Fruit fly (Drosophila melanogaster): Measurements from ENCODE around the gene Hsp70Ba.

Hsp70Ba gene

DNA sequence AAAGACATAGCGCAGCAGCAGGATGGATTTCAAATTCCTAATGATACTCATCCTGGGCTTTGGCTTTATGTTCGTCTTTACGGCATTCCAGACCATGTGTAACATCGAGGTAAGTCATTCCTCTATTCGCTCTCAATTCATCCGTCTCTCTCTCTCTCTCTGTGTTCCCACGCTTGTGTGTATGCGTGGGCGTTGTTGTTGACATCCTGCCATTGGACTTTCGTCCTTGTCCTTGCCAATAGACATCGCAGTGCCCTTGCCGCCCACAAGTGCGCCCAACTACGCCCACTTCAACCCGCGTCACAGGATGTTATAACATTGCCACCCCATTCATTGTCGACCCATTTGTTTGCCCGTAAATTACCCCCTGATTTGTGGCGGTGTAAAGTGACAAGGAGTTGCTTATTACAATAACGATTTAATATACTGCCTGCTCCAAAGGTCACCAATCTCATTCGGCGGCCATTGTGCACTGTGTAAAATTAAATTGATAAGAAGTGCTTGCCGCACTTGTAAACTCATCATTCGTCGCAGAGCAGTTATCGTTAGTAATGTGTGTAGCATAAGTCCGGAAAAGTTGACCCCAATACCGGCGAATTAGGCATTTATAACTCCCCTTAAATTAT is 17.8 kb downstream of the Hsp70Ba start:
- TF ChIP-seq h (optimal IDR thresholded peaks at IDR 0.05) (no peak), psq (optimal IDR thresholded peaks at IDR 0.05) (no peak), ttk (optimal IDR thresholded peaks at IDR 0.05) (no peak), Sin3A (optimal IDR thresholded peaks at IDR 0.05) (no peak), insv (optimal IDR thresholded peaks at IDR 0.05) (no peak)

DNA sequence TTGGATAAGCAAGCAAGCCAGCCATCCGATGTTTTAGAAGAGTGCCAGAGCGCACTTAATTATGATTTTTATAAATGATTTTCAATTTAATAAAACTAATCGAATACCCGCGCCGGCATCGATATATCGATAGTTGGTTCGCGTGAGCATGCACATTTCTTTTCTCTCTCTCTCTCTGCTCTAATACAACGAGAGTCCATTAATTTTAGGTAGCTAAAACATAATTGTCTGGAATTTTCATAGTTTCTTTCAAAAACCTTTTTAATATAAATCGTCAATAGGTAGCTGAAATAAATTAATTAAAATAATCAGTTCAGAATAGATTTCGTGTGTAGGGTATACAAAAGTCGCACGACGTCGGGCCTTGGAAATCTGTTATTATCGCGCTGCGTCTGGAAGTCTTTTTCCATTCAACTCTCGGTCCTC is 18.7 kb downstream of the Hsp70Ba start, which contains the start of gene CG18549:
CG18549 (plus strand) TSS at position 408 of the 426 bp plus-strand sequence.
- TF ChIP-seq Sin3A (optimal IDR thresholded peaks at IDR 0.05): no peak
- no peak for TF ChIP-seq h (optimal IDR thresholded peaks at IDR 0.05)
- TF ChIP-seq Myc (optimal IDR thresholded peaks at IDR 0.05): no peak
- no peak for TF ChIP-seq ttk (optimal IDR thresholded peaks at IDR 0.05)
- no peak for TF ChIP-seq psq (optimal IDR thresholded peaks at IDR 0.05)
- no peak for TF ChIP-seq insv (optimal IDR thresholded peaks at IDR 0.05)

- TF ChIP-seq h (optimal IDR thresholded peaks at IDR 0.05) (no peak), Sin3A (optimal IDR thresholded peaks at IDR 0.05) (no peak), Myc (optimal IDR thresholded peaks at IDR 0.05) (no peak), psq (optimal IDR thresholded peaks at IDR 0.05) (no peak), insv (optimal IDR thresholded peaks at IDR 0.05) (no peak), ttk (optimal IDR thresholded peaks at IDR 0.05) (no peak)
Measured at dm6 chr3R:12448344-12448743, 19.2 kb downstream of the Hsp70Ba start.

DNA sequence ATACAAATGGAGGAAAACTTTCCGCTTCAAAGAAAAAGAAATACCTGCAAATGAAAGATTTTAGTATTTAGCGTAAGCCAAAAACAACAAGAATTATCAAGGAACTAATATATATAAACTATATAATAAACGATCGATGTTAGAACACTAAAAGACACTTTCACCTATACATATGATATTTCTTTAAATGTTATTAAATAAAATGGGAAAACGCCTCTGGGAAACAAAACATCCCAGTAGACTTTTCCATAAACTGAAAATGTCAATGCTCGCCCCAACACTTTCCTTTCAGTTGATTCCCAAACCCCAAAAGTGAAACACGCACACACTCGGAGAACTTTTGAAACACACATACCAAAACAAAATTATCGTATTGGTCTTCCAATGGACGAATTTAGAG is 20.2 kb downstream of the Hsp70Ba start, which contains the start of gene vrs:
vrs (plus strand) TSS at position 301 of the 400 bp plus-strand sequence.
- TF ChIP-seq Myc (optimal IDR thresholded peaks at IDR 0.05): no peak
- no peak for TF ChIP-seq h (optimal IDR thresholded peaks at IDR 0.05)
- no peak for TF ChIP-seq ttk (optimal IDR thresholded peaks at IDR 0.05)
- TF ChIP-seq psq (optimal IDR thresholded peaks at IDR 0.05): no peak
- TF ChIP-seq Sin3A (optimal IDR thresholded peaks at IDR 0.05): no peak
- TF ChIP-seq insv (optimal IDR thresholded peaks at IDR 0.05): no peak

DNA sequence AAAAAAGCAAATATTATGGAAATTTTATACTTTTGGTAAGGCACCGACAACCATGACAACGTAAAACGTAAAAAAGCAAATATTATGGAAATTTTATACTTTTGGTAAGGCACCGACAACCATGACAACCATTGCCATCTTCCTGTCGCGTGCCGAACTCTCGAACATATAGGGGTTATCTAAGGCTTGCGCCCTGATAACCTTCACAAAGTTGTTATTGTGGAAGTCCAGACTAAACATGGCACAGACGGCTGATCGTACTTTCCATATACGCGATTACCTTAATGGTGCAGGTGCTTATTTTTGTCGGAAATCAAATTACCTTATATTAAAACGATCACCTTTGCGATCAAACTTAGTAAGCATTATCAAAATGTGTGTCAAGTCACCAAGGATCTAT is 22.1 kb downstream of the Hsp70Ba start:
- TF ChIP-seq psq (optimal IDR thresholded peaks at IDR 0.05) (no peak), ttk (optimal IDR thresholded peaks at IDR 0.05) (no peak), insv (optimal IDR thresholded peaks at IDR 0.05) (no peak), Myc (optimal IDR thresholded peaks at IDR 0.05) (no peak), h (optimal IDR thresholded peaks at IDR 0.05) (no peak), Sin3A (optimal IDR thresholded peaks at IDR 0.05) (no peak)

DNA sequence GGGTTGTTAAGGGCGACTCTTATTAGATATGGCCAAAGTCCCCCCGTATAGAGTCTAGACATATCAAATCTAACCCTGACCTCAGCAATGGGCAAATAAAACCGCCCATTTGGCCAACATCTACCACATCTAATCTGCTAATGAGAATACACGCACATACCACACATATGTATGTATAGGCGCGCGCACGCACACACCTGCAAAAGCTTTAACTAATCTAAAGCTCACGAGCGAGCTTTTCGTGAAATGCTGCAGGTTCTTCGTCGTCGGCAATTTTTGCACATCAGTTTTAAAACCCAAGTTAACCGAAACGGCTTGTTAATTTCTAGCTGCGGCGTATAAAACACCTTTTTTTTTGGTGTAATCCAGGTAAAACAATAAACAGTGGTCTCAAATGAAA is 23.8 kb downstream of the Hsp70Ba start:
- no peak for TF ChIP-seq ttk (optimal IDR thresholded peaks at IDR 0.05)
- TF ChIP-seq Myc (optimal IDR thresholded peaks at IDR 0.05): no peak
- TF ChIP-seq h (optimal IDR thresholded peaks at IDR 0.05): no peak
- no peak for TF ChIP-seq insv (optimal IDR thresholded peaks at IDR 0.05)
- no peak for TF ChIP-seq Sin3A (optimal IDR thresholded peaks at IDR 0.05)
- TF ChIP-seq psq (optimal IDR thresholded peaks at IDR 0.05): no peak

DNA sequence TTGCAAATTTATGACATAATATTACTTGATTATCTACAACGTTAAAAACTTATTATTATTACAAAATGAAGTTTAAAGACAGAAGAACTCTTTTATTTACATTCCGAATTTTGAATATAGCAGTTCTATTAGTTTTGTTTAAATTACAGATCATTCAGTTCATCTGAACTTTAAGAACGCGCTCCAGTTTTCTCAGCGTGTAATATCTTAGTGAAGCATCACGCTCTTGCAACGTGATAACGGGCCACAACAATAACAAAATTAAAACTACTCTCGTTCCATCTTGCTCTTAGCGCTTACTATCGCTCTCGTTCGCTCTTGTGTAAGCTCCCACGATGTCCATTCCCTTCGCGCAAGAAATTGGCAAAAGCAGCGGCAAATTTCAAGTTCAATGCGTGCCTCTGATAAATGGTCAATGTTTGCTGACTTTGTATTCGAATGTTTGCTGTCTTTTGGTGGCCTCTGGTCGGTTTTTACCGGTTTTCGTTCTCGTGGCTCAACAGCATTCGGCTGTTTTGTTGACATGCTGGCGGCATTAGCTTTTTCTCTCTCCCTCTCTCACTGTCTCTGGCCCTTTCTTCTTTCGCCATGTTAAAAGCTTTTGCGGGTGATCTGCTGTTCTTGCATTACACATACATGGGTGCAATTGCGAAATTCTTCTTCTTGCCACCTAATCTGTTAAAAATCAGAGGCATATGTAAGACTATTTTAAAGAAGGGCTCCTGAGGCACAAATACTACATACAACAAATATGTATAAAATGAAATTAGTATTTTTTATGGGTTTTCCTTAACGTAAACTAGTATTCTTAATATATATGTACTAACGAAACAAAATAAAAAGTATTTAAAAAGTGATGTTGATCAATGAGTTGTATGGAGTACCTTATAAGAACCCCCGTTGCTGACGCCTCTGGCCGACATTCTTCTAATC is 24.7 kb downstream of the Hsp70Ba start:
- TF ChIP-seq h (optimal IDR thresholded peaks at IDR 0.05): no peak

dm6 chr3R:12441008-12441606 is 26.5 kb downstream of the Hsp70Ba start:
- no peak for TF ChIP-seq h (optimal IDR thresholded peaks at IDR 0.05)
- TF ChIP-seq psq (optimal IDR thresholded peaks at IDR 0.05): no peak
- TF ChIP-seq Myc (optimal IDR thresholded peaks at IDR 0.05): no peak
- no peak for TF ChIP-seq ttk (optimal IDR thresholded peaks at IDR 0.05)
- TF ChIP-seq Sin3A (optimal IDR thresholded peaks at IDR 0.05): no peak
- no peak for TF ChIP-seq insv (optimal IDR thresholded peaks at IDR 0.05)

dm6 chr3R:12439401-12440143 is 28.0 kb downstream of the Hsp70Ba start, which contains the start of gene Desat1:
Desat1 (plus strand) TSS chr3R:12439600.
- no peak for TF ChIP-seq ttk (optimal IDR thresholded peaks at IDR 0.05)
- no peak for TF ChIP-seq Myc (optimal IDR thresholded peaks at IDR 0.05)
- TF ChIP-seq psq (optimal IDR thresholded peaks at IDR 0.05): no peak
- TF ChIP-seq Sin3A (optimal IDR thresholded peaks at IDR 0.05): no peak
- TF ChIP-seq insv (optimal IDR thresholded peaks at IDR 0.05): no peak
- no peak for TF ChIP-seq h (optimal IDR thresholded peaks at IDR 0.05)

- TF ChIP-seq psq (optimal IDR thresholded peaks at IDR 0.05) (no peak), h (optimal IDR thresholded peaks at IDR 0.05) (no peak), Sin3A (optimal IDR thresholded peaks at IDR 0.05) (no peak), insv (optimal IDR thresholded peaks at IDR 0.05) (no peak), Myc (optimal IDR thresholded peaks at IDR 0.05) (no peak), ttk (optimal IDR thresholded peaks at IDR 0.05) (no peak)
Measured at dm6 chr3R:12439039-12439400, 28.6 kb downstream of the Hsp70Ba start, which contains the start of the genes CG17207 and CG46427. CG17207 (minus strand) TSS chr3R:12439139. CG46427 (minus strand) TSS chr3R:12439139.

DNA sequence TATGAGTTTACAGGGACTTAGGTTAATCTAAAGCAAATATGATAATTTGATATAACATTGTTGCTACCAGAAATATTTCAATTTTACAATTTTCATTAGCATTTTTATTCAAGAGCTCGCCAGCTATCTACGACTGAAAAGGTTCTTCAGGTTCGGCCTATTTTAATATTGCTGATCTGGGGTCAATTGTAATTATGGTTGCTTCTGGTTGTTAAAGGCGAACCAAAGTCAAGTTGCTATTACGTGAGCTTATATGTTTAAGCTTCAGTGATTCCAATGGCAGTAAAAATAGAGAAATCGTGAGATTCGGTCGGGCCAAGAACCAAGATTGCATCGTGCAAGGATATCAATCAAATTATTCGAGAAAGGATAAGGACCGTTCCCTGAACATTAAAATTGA is 31.6 kb downstream of the Hsp70Ba start, which contains the start of gene Desat2:
Desat2 (plus strand) TSS at position 301 of the 400 bp plus-strand sequence.
- TF ChIP-seq ttk (optimal IDR thresholded peaks at IDR 0.05): no peak
- TF ChIP-seq psq (optimal IDR thresholded peaks at IDR 0.05): no peak
- TF ChIP-seq Sin3A (optimal IDR thresholded peaks at IDR 0.05): no peak
- TF ChIP-seq h (optimal IDR thresholded peaks at IDR 0.05): no peak
- TF ChIP-seq insv (optimal IDR thresholded peaks at IDR 0.05): no peak
- no peak for TF ChIP-seq Myc (optimal IDR thresholded peaks at IDR 0.05)
